Fruit fly (Drosophila melanogaster) whole organism, embryonic: ENCODE measurements around the gene CG5639.
A peak's percentile ranks its signal among the peaks of the same experiment; 100 is the strongest.

Experiments
- Abd-B ChIP-seq: fragments of 200-800 bp; sonication (Bioruptor generic); optimal IDR thresholded peaks from 2 replicates; lab custom pipeline; 2018; ENCODE audit warnings: missing biosample characterization, mild to moderate bottlenecking, missing genetic modification characterization, moderate library complexity
- B-H1 ChIP-seq: fragments of 200-800 bp; sonication (Bioruptor generic); IDR thresholded peaks from 3 replicates; pipeline ENCODE4 v1.3.6; 2022; ENCODE audit warnings: missing biosample characterization, missing genetic modification characterization
- CG10274 ChIP-seq: fragments of 200-800 bp; sonication (Bioruptor generic); optimal IDR thresholded peaks from 3 replicates; lab custom pipeline; 2017; ENCODE audit warnings: missing biosample characterization, mild to moderate bottlenecking, missing genetic modification characterization
- CG10565 ChIP-seq: fragments of 200-800 bp; sonication (Bioruptor generic); optimal IDR thresholded peaks from 3 replicates; lab custom pipeline; 2016; ENCODE audit warnings: missing biosample characterization, mild to moderate bottlenecking, missing genetic modification characterization
- CG12104 ChIP-seq: fragments of 200-800 bp; sonication (Bioruptor generic); optimal IDR thresholded peaks from 3 replicates; lab custom pipeline; 2016; ENCODE audit warnings: missing biosample characterization, missing genetic modification characterization
- CG12769 ChIP-seq: fragments of 200-800 bp; sonication (Bioruptor generic); optimal IDR thresholded peaks from 2 replicates; lab custom pipeline; 2019; ENCODE audit warnings: missing biosample characterization, mild to moderate bottlenecking, missing genetic modification characterization, moderate library complexity
- CG13775 ChIP-seq: fragments of 200-800 bp; sonication (Bioruptor generic); optimal IDR thresholded peaks from 3 replicates; lab custom pipeline; 2017; ENCODE audit warnings: missing biosample characterization, mild to moderate bottlenecking, missing genetic modification characterization
- CG15479 ChIP-seq: fragments of 200-800 bp; sonication (Bioruptor generic); optimal IDR thresholded peaks from 3 replicates; lab custom pipeline; 2019; ENCODE audit warnings: missing biosample characterization, mild to moderate bottlenecking, missing genetic modification characterization, moderate library complexity
- CG1602 ChIP-seq: fragments of 200-800 bp; sonication (Bioruptor generic); optimal IDR thresholded peaks from 3 replicates; lab custom pipeline; 2016; ENCODE audit warnings: missing biosample characterization, missing genetic modification characterization
- CG17361 ChIP-seq: fragments of 200-800 bp; sonication (Bioruptor generic); IDR thresholded peaks from 3 replicates; pipeline ENCODE4 v1.3.6; 2022; ENCODE audit warnings: missing biosample characterization, missing genetic modification characterization
- CG17612 ChIP-seq: fragments of 200-800 bp; sonication (Bioruptor generic); IDR thresholded peaks from 2 replicates; pipeline ENCODE4 v1.3.6; 2022; ENCODE audit warnings: missing biosample characterization, missing genetic modification characterization
- CG30431 ChIP-seq: fragments of 200-800 bp; sonication (Bioruptor generic); optimal IDR thresholded peaks from 2 replicates; lab custom pipeline; 2017; ENCODE audit warnings: missing biosample characterization, missing genetic modification characterization
- CG3065 ChIP-seq: fragments of 200-800 bp; sonication (Bioruptor generic); optimal IDR thresholded peaks from 2 replicates; lab custom pipeline; 2016; ENCODE audit warnings: missing biosample characterization, missing genetic modification characterization
- CG32532 ChIP-seq: fragments of 200-800 bp; sonication (Bioruptor generic); IDR thresholded peaks from 2 replicates; pipeline ENCODE4 v1.3.6; 2022; ENCODE audit warnings: missing biosample characterization, missing genetic modification characterization
- CG3838 ChIP-seq: fragments of 200-800 bp; sonication (Bioruptor generic); optimal IDR thresholded peaks from 3 replicates; lab custom pipeline; 2016; ENCODE audit warnings: missing biosample characterization, missing genetic modification characterization
- CG3847 ChIP-seq: fragments of 200-800 bp; sonication (Bioruptor generic); IDR thresholded peaks from 2 replicates; pipeline ENCODE4 v1.3.6; 2022; ENCODE audit warnings: missing biosample characterization, missing genetic modification characterization
- CG3995 ChIP-seq: fragments of 200-800 bp; sonication (Bioruptor generic); optimal IDR thresholded peaks from 3 replicates; lab custom pipeline; 2016; ENCODE audit warnings: missing biosample characterization, missing genetic modification characterization
- CG42726 ChIP-seq: fragments of 200-800 bp; sonication (Bioruptor generic); IDR thresholded peaks from 2 replicates; pipeline ENCODE4 v1.3.6; 2022; ENCODE audit warnings: missing biosample characterization, missing genetic modification characterization; ENCODE audit not compliant: partially characterized antibody
- CG6765 ChIP-seq: fragments of 200-800 bp; sonication (Bioruptor generic); optimal IDR thresholded peaks from 3 replicates; lab custom pipeline; 2017; ENCODE audit warnings: missing biosample characterization, mild to moderate bottlenecking, missing genetic modification characterization
- CG6854 ChIP-seq: fragments of 200-800 bp; sonication (Bioruptor generic); optimal IDR thresholded peaks from 3 replicates; lab custom pipeline; 2017; ENCODE audit warnings: missing biosample characterization, mild to moderate bottlenecking, missing genetic modification characterization
- CG7556 ChIP-seq: fragments of 200-800 bp; sonication (Bioruptor generic); optimal IDR thresholded peaks from 2 replicates; lab custom pipeline; 2017; ENCODE audit warnings: missing biosample characterization, mild to moderate bottlenecking, missing genetic modification characterization
- CG7839 ChIP-seq: fragments of 200-800 bp; sonication (Bioruptor generic); optimal IDR thresholded peaks from 3 replicates; lab custom pipeline; 2018; ENCODE audit warnings: missing biosample characterization, mild to moderate bottlenecking, missing genetic modification characterization, moderate library complexity
- CG8359 ChIP-seq: fragments of 200-800 bp; sonication (Bioruptor generic); optimal IDR thresholded peaks from 2 replicates; lab custom pipeline; 2017; ENCODE audit warnings: missing biosample characterization, mild to moderate bottlenecking, missing genetic modification characterization, borderline replicate concordance
- CG8924 ChIP-seq: fragments of 200-800 bp; optimal IDR thresholded peaks from 3 replicates; lab custom pipeline; 2019; ENCODE audit warnings: missing biosample characterization, mild to moderate bottlenecking, missing genetic modification characterization, moderate library complexity
- Dad ChIP-seq: fragments of 200-800 bp; sonication (Bioruptor generic); optimal IDR thresholded peaks from 3 replicates; lab custom pipeline; 2016; ENCODE audit warnings: missing biosample characterization, missing genetic modification characterization
- E2f1 ChIP-seq: fragments of 200-800 bp; sonication (Bioruptor generic); IDR thresholded peaks from 2 replicates; pipeline ENCODE4 v1.3.6; 2022; ENCODE audit warnings: missing biosample characterization, missing genetic modification characterization
- Ets65A ChIP-seq: fragments of 200-800 bp; sonication (Bioruptor generic); peaks from one replicate; lab custom pipeline; 2016; ENCODE audit warnings: missing biosample characterization, missing genetic modification characterization
- H2.0 ChIP-seq: fragments of 200-800 bp; sonication (Bioruptor generic); IDR thresholded peaks from 2 replicates; pipeline ENCODE4 v1.3.6; 2022; ENCODE audit warnings: missing biosample characterization, missing genetic modification characterization
- HLH4C ChIP-seq: fragments of 200-800 bp; sonication (Bioruptor generic); IDR thresholded peaks from 3 replicates; pipeline ENCODE4 v1.3.6; 2022; ENCODE audit warnings: missing biosample characterization, missing genetic modification characterization; ENCODE audit not compliant: partially characterized antibody
- Hr39 ChIP-seq: fragments of >200 bp; optimal IDR thresholded peaks from 2 replicates; lab custom pipeline; 2017
- NFAT ChIP-seq: fragments of 200-800 bp; sonication (Bioruptor generic); IDR thresholded peaks from 2 replicates; pipeline ENCODE4 v1.3.6; 2022; ENCODE audit warnings: missing biosample characterization, missing genetic modification characterization
- Pdp1 ChIP-seq, 2 experiments: fragments of 200-800 bp; sonication (Bioruptor generic); optimal IDR thresholded peaks; 3 replicates each; lab custom pipeline; 2016; ENCODE audit warnings: missing biosample characterization in 2 of 2, missing genetic modification characterization in 2 of 2, mild to moderate bottlenecking in 1 of 2, moderate library complexity in 1 of 2
- Sox102F ChIP-seq: fragments of 200-800 bp; sonication (Bioruptor generic); optimal IDR thresholded peaks from 2 replicates; lab custom pipeline; 2018; ENCODE audit warnings: missing biosample characterization, mild to moderate bottlenecking, missing genetic modification characterization, moderate library complexity
- Sry-β ChIP-seq: fragments of 200-800 bp; sonication (Bioruptor generic); optimal IDR thresholded peaks from 2 replicates; lab custom pipeline; 2018; ENCODE audit warnings: missing biosample characterization, mild to moderate bottlenecking, missing genetic modification characterization, moderate library complexity
- abd-A ChIP-seq: fragments of 200-800 bp; sonication (Bioruptor generic); optimal IDR thresholded peaks from 3 replicates; lab custom pipeline; 2019; ENCODE audit warnings: missing biosample characterization, mild to moderate bottlenecking, missing genetic modification characterization, moderate library complexity
- cato ChIP-seq: fragments of 200-800 bp; sonication (Bioruptor generic); optimal IDR thresholded peaks from 2 replicates; lab custom pipeline; 2016; ENCODE audit warnings: missing biosample characterization, missing genetic modification characterization, borderline replicate concordance
- ci ChIP-seq: fragments of 200-800 bp; sonication (Bioruptor generic); IDR thresholded peaks from 3 replicates; pipeline ENCODE4 v1.3.6; 2022; ENCODE audit warnings: missing biosample characterization, missing genetic modification characterization
- crol ChIP-seq: fragments of 200-800 bp; sonication (Bioruptor generic); IDR thresholded peaks from 2 replicates; pipeline ENCODE4 v1.3.6; 2022; ENCODE audit warnings: missing biosample characterization, missing genetic modification characterization
- dimm ChIP-seq: fragments of 200-800 bp; sonication (Bioruptor generic); IDR thresholded peaks from 2 replicates; pipeline ENCODE4 v1.3.6; 2022; ENCODE audit warnings: missing biosample characterization, missing genetic modification characterization
- fd96Cb ChIP-seq: fragments of 200-800 bp; sonication (Bioruptor generic); optimal IDR thresholded peaks from 2 replicates; lab custom pipeline; 2018; ENCODE audit warnings: missing biosample characterization, mild to moderate bottlenecking, missing genetic modification characterization, moderate library complexity
- fru ChIP-seq: fragments of >200 bp; optimal IDR thresholded peaks from 2 replicates; lab custom pipeline; 2017
- gce ChIP-seq: fragments of 200-800 bp; sonication (Bioruptor generic); IDR thresholded peaks from 3 replicates; pipeline ENCODE4 v1.3.6; 2022; ENCODE audit warnings: missing biosample characterization, missing genetic modification characterization
- grn ChIP-seq: fragments of 200-800 bp; sonication (Bioruptor generic); optimal IDR thresholded peaks from 3 replicates; lab custom pipeline; 2017; ENCODE audit warnings: missing biosample characterization, missing genetic modification characterization
- onecut ChIP-seq: fragments of 200-800 bp; sonication (Bioruptor generic); IDR thresholded peaks from 2 replicates; pipeline ENCODE4 v1.3.6; 2022; ENCODE audit warnings: missing biosample characterization, missing genetic modification characterization
- pita ChIP-seq: fragments of 200-800 bp; sonication (Bioruptor generic); optimal IDR thresholded peaks from 2 replicates; lab custom pipeline; 2017; ENCODE audit warnings: missing biosample characterization, mild to moderate bottlenecking, missing genetic modification characterization
- prd ChIP-seq, 3 experiments: fragments of >200 bp in 2 of 3; fragments of 200-800 bp in 1 of 3; sonication (Bioruptor generic) in 1 of 3; optimal IDR thresholded peaks in 2 of 3; IDR thresholded peaks in 1 of 3; 2 replicates in 2 of 3; 3 replicates in 1 of 3; pipeline versions ENCODE4 v1.3.6 to Lab custom; 2017 to 2022; ENCODE audit warnings: missing biosample characterization in 1 of 3, missing genetic modification characterization in 1 of 3
- sd ChIP-seq: fragments of 200-800 bp; sonication (Bioruptor generic); optimal IDR thresholded peaks from 3 replicates; lab custom pipeline; 2018; ENCODE audit warnings: missing biosample characterization, mild to moderate bottlenecking, missing genetic modification characterization, moderate library complexity
- vvl ChIP-seq: fragments of 200-800 bp; sonication (Bioruptor generic); IDR thresholded peaks from 2 replicates; pipeline ENCODE4 v1.3.6; 2022; ENCODE audit warnings: missing biosample characterization, missing genetic modification characterization
- zfh1 ChIP-seq: fragments of 200-800 bp; sonication (Bioruptor generic); IDR thresholded peaks from 3 replicates; pipeline ENCODE4 v1.3.6; 2022; ENCODE audit warnings: missing biosample characterization, missing genetic modification characterization

CG5639 gene

dm6 chr3R:27610622-27611021 lies 14.7 kb upstream of the CG5639 start:
- TF ChIP-seq Pdp1 (GFP tag; optimal IDR thresholded peaks at IDR 0.05; lab: Kevin White, UChicago) (no peak), CG13775 (GFP tag; lab: Kevin White, UChicago) (no peak), Sry-β (no peak), CG3847 (GFP tag; lab: Robert Waterston, UW) (no peak), CG12769 (tag; lab: Kevin White, UChicago) (peak; percentile 9), onecut (GFP tag; lab: Robert Waterston, UW) (peak; percentile 66), prd (optimal IDR thresholded peaks at IDR 0.05; lab: Kevin White, UChicago) (no peak), prd (GFP tag; IDR thresholded peaks at IDR 0.05; lab: Robert Waterston, UW) (no peak), fru (no peak), CG15479 (no peak), CG3995 (GFP tag; lab: Kevin White, UChicago) (no peak), dimm (GFP tag; lab: Robert Waterston, UW) (no peak), CG12104 (GFP tag; lab: Kevin White, UChicago) (no peak), abd-A (tag; lab: Kevin White, UChicago) (peak; percentile 84), fd96Cb (no peak), crol (peak; percentile 41; the same call in 1 of the 2 replicates), sd (tag; lab: Kevin White, UChicago) (peak; percentile 9), pita (GFP tag; lab: Kevin White, UChicago) (no peak), CG7556 (GFP tag; lab: Kevin White, UChicago) (no peak), Ets65A (GFP tag; lab: Kevin White, UChicago) (peak; percentile 81), CG1602 (GFP tag; lab: Kevin White, UChicago) (no peak), CG6765 (no peak), CG42726 (GFP tag; lab: Robert Waterston, UW) (no peak)

DNA sequence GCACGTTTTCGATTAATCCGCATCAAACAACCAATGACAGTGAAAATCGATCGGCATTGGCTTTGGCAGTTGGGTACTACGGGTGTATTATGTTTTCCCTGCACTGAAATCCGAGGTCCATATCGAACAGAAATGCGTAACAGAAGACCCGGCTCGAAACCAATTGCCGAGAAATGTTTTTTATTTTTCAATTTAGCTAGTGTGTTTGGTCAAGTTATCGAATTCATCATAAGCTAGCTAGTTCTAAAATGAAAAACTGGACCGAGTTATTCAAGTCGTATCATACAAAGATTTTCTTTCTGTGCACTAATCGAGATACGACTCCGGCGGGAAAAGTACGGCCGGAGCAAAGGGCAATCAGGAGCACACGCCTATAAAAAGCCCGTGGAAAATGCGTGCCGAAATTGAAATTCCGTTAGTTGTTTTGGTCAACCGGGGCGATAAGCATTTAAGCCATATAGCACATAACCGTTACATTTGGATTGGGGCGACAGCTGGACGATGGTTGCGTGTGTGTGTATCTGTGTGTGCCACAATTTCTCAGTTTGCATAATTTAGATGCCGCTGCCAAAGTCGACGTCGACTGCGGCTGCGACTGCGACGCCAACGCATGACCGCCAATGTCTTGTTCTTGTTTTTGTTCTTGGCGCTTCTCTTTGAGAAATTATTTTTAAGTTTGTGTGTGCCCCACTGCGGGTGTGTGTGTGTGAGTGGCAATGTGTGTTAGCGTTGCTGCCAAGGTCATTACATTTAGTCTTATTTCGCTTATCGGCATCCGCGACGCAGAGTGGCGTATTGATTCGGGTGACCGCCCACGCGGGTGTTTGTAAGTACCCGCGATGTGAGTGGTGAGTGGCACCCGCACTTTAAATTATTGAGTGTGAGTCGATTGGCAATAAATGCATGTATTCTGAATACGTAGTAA lies 13.4 kb upstream of the CG5639 start:
- TF ChIP-seq ci (GFP tag; lab: Robert Waterston, UW) (peak; percentile 56; the same call in 2 of the 3 replicates), Dad (no peak), gce (no peak), CG32532 (GFP tag; lab: Robert Waterston, UW) (no peak), cato (GFP tag; lab: Kevin White, UChicago) (no peak), Abd-B (no peak), B-H1 (GFP tag; lab: Robert Waterston, UW) (no peak), CG6854 (no peak), CG17361 (GFP tag; lab: Robert Waterston, UW) (no peak), CG7839 (tag; lab: Kevin White, UChicago) (peak; percentile 4), E2f1 (GFP tag; lab: Robert Waterston, UW) (0 out of 2 replicates have a peak, but pooled peaks have one; percentile 29), CG10274 (GFP tag; lab: Kevin White, UChicago) (no peak), grn (GFP tag; lab: Kevin White, UChicago) (no peak), vvl (GFP tag; lab: Robert Waterston, UW) (no peak), CG30431 (no peak), abd-A (tag; lab: Kevin White, UChicago) (peak; percentile 3), H2.0 (GFP tag; lab: Robert Waterston, UW) (no peak), CG10565 (GFP tag; lab: Kevin White, UChicago) (no peak), CG17612 (GFP tag; lab: Robert Waterston, UW) (no peak), CG3065 (GFP tag; lab: Kevin White, UChicago) (no peak), Sox102F (peak; percentile 17), Hr39 (lab: Kevin White, UChicago) (no peak), zfh1 (GFP tag; lab: Robert Waterston, UW) (no peak), fd96Cb (peak; percentile 8), NFAT (GFP tag; lab: Robert Waterston, UW) (no peak), CG8359 (GFP tag; lab: Kevin White, UChicago) (no peak), CG3838 (GFP tag; lab: Kevin White, UChicago) (no peak), CG8924 (tag; lab: Kevin White, UChicago) (no peak), HLH4C (GFP tag; lab: Robert Waterston, UW) (no peak)
